Worm (Caenorhabditis elegans) whole organism, midembryonic: ENCODE results near the gene Y7A5A.2.

ENCODE experiments used
- T22C8.4 ChIP-seq: fragments of 200-800 bp; sonication (Bioruptor generic); IDR thresholded peaks from 2 replicates; pipeline ENCODE4 v1.3.6; 2022; ENCODE audit warnings: missing genetic modification characterization, missing compliant biosample characterization
- cog-1 ChIP-seq: sonication (generic microtip); optimal IDR thresholded peaks from 2 replicates; lab custom pipeline; 2016; ENCODE audit warnings: missing genetic modification characterization, missing compliant biosample characterization
- flt-1 ChIP-seq: fragments of 200-800 bp; sonication (Bioruptor generic); IDR thresholded peaks from 2 replicates; pipeline ENCODE4 v1.3.6; 2022; ENCODE audit warnings: missing genetic modification characterization, missing compliant biosample characterization
- klf-2 ChIP-seq: fragments of 200-800 bp; sonication (Bioruptor generic); conservative IDR thresholded peaks from 2 replicates; pipeline ENCODE4 v1.3.6; 2022; ENCODE audit warnings: missing genetic modification reagents, missing genetic modification characterization, missing compliant biosample characterization
- med-1 ChIP-seq: sonication (generic microtip); optimal IDR thresholded peaks from 2 replicates; lab custom pipeline; 2017; ENCODE audit warnings: missing genetic modification characterization, mild to moderate bottlenecking, missing compliant biosample characterization, antibody characterized with exemption, missing genetic modification reagents; ENCODE audit not compliant: insufficient read depth
- ref-1 ChIP-seq: fragments of 200-800 bp; sonication (Bioruptor generic); conservative IDR thresholded peaks from 2 replicates; pipeline ENCODE4 v1.3.6; 2022; ENCODE audit warnings: missing genetic modification reagents, missing genetic modification characterization, missing compliant biosample characterization
- tab-1 ChIP-seq: fragments of 200-800 bp; sonication (Bioruptor generic); IDR thresholded peaks from 2 replicates; pipeline ENCODE4 v1.3.6; 2022; ENCODE audit warnings: missing genetic modification characterization, missing compliant biosample characterization
- ztf-23 ChIP-seq: fragments of 200-800 bp; sonication (Bioruptor generic); IDR thresholded peaks from 2 replicates; pipeline ENCODE4 v1.3.6; 2022; ENCODE audit warnings: missing genetic modification reagents, missing genetic modification characterization, missing compliant biosample characterization
- ztf-29 ChIP-seq: fragments of 200-800 bp; sonication (Bioruptor generic); IDR thresholded peaks from 2 replicates; pipeline ENCODE4 v1.3.6; 2022; ENCODE audit warnings: missing genetic modification reagents, missing genetic modification characterization, missing compliant biosample characterization

Y7A5A.2 gene

ce11 chrX:15772674-15773073 lies at the start of gene Y7A5A.2:
Gene Y7A5A.2 (minus strand): TSS chrX:15772735.
- TF ChIP-seq ztf-23 (GFP tag; lab: Robert Waterston, UW) = no peak
- TF ChIP-seq klf-2 (GFP tag; lab: Robert Waterston, UW) = no peak
- TF ChIP-seq cog-1 = no peak
- TF ChIP-seq T22C8.4 (GFP tag; lab: Robert Waterston, UW) = no peak
- TF ChIP-seq med-1 (GFP tag; lab: Kevin White, UChicago) = no peak
- no peak for TF ChIP-seq tab-1 (GFP tag; lab: Robert Waterston, UW)
- TF ChIP-seq flt-1 (GFP tag; lab: Robert Waterston, UW) = no peak
- TF ChIP-seq ref-1 (GFP tag; lab: Robert Waterston, UW) = no peak
- no peak for TF ChIP-seq ztf-29

- TF ChIP-seq cog-1 = no peak
- no peak for TF ChIP-seq med-1 (GFP tag; lab: Kevin White, UChicago)
- no peak for TF ChIP-seq tab-1 (GFP tag; lab: Robert Waterston, UW)
- TF ChIP-seq ref-1 (GFP tag; lab: Robert Waterston, UW) = no peak
- TF ChIP-seq flt-1 (GFP tag; lab: Robert Waterston, UW) = no peak
- no peak for TF ChIP-seq ztf-29
Observed at ce11 chrX:15822197-15822596, 49.7 kb upstream of the Y7A5A.2 start, which contains the start of gene Y7A5A.8. Gene Y7A5A.8 (plus strand): TSS chrX:15822497.

ce11 chrX:15814548-15814947 lies 42.0 kb upstream of the Y7A5A.2 start:
- TF ChIP-seq T22C8.4 (GFP tag; lab: Robert Waterston, UW) (no peak), med-1 (GFP tag; lab: Kevin White, UChicago) (no peak), ztf-29 (no peak), ref-1 (GFP tag; lab: Robert Waterston, UW) (no peak), klf-2 (GFP tag; lab: Robert Waterston, UW) (no peak), ztf-23 (GFP tag; lab: Robert Waterston, UW) (no peak), cog-1 (no peak), flt-1 (GFP tag; lab: Robert Waterston, UW) (no peak), tab-1 (GFP tag; lab: Robert Waterston, UW) (no peak)

- TF ChIP-seq klf-2 (GFP tag; lab: Robert Waterston, UW) (no peak), T22C8.4 (GFP tag; lab: Robert Waterston, UW) (no peak), cog-1 (no peak), tab-1 (GFP tag; lab: Robert Waterston, UW) (no peak)
Observed at ce11 chrX:15811341-15811740, 38.8 kb upstream of the Y7A5A.2 start.

- no peak for TF ChIP-seq klf-2 (GFP tag; lab: Robert Waterston, UW)
- no peak for TF ChIP-seq ztf-23 (GFP tag; lab: Robert Waterston, UW)
- no peak for TF ChIP-seq T22C8.4 (GFP tag; lab: Robert Waterston, UW)
- TF ChIP-seq ref-1 (GFP tag; lab: Robert Waterston, UW) = no peak
- no peak for TF ChIP-seq cog-1
- no peak for TF ChIP-seq ztf-29
- TF ChIP-seq med-1 (GFP tag; lab: Kevin White, UChicago) = no peak
- TF ChIP-seq tab-1 (GFP tag; lab: Robert Waterston, UW) = no peak
- TF ChIP-seq flt-1 (GFP tag; lab: Robert Waterston, UW) = no peak
Observed at ce11 chrX:15804072-15804471, 31.5 kb upstream of the Y7A5A.2 start, which contains the start of gene Y7A5A.7. Gene Y7A5A.7 (minus strand): TSS chrX:15804172.

ce11 chrX:15801827-15802226 lies 29.3 kb upstream of the Y7A5A.2 start:
- no peak for TF ChIP-seq tab-1 (GFP tag; lab: Robert Waterston, UW)
- no peak for TF ChIP-seq ztf-29

- no peak for TF ChIP-seq med-1 (GFP tag; lab: Kevin White, UChicago)
- TF ChIP-seq klf-2 (GFP tag; lab: Robert Waterston, UW) = no peak
- TF ChIP-seq cog-1 = no peak
- TF ChIP-seq ref-1 (GFP tag; lab: Robert Waterston, UW) = no peak
Observed at ce11 chrX:15799595-15799994, 27.1 kb upstream of the Y7A5A.2 start, which contains the start of gene Y7A5A.6. Gene Y7A5A.6 (minus strand): TSS chrX:15799695.

- no peak for TF ChIP-seq tab-1 (GFP tag; lab: Robert Waterston, UW)
- no peak for TF ChIP-seq klf-2 (GFP tag; lab: Robert Waterston, UW)
- no peak for TF ChIP-seq med-1 (GFP tag; lab: Kevin White, UChicago)
- no peak for TF ChIP-seq cog-1
- TF ChIP-seq ztf-29 = no peak
- TF ChIP-seq flt-1 (GFP tag; lab: Robert Waterston, UW) = no peak
- TF ChIP-seq ztf-23 (GFP tag; lab: Robert Waterston, UW) = no peak
- no peak for TF ChIP-seq T22C8.4 (GFP tag; lab: Robert Waterston, UW)
Observed at ce11 chrX:15796633-15797032, 24.1 kb upstream of the Y7A5A.2 start.

- TF ChIP-seq ref-1 (GFP tag; lab: Robert Waterston, UW) (no peak), ztf-29 (no peak), med-1 (GFP tag; lab: Kevin White, UChicago) (no peak), ztf-23 (GFP tag; lab: Robert Waterston, UW) (no peak), cog-1 (no peak), flt-1 (GFP tag; lab: Robert Waterston, UW) (no peak), tab-1 (GFP tag; lab: Robert Waterston, UW) (no peak), T22C8.4 (GFP tag; lab: Robert Waterston, UW) (no peak), klf-2 (GFP tag; lab: Robert Waterston, UW) (no peak)
Observed at ce11 chrX:15794977-15795376, 22.4 kb upstream of the Y7A5A.2 start, which contains the start of gene Y7A5A.10. Gene Y7A5A.10 (minus strand): TSS chrX:15795077.

- TF ChIP-seq T22C8.4 (GFP tag; lab: Robert Waterston, UW) = no peak
- no peak for TF ChIP-seq ref-1 (GFP tag; lab: Robert Waterston, UW)
- TF ChIP-seq cog-1 = no peak
- TF ChIP-seq ztf-29 = no peak
- no peak for TF ChIP-seq med-1 (GFP tag; lab: Kevin White, UChicago)
- TF ChIP-seq klf-2 (GFP tag; lab: Robert Waterston, UW) = no peak
- TF ChIP-seq tab-1 (GFP tag; lab: Robert Waterston, UW) = no peak
- TF ChIP-seq ztf-23 (GFP tag; lab: Robert Waterston, UW) = no peak
- TF ChIP-seq flt-1 (GFP tag; lab: Robert Waterston, UW) = no peak
Observed at ce11 chrX:15786726-15787125, 14.2 kb upstream of the Y7A5A.2 start, which contains the start of gene Y7A5A.5. Gene Y7A5A.5 (minus strand): TSS chrX:15786826.
